Fruit fly (Drosophila melanogaster) whole organism, embryonic: ENCODE measurements around the gene cerv.

Experiments
- BtbVII ChIP-seq: fragments of 200-800 bp; sonication (Bioruptor generic); optimal IDR thresholded peaks from 3 replicates; lab custom pipeline; 2017; ENCODE audit warnings: missing biosample characterization, mild to moderate bottlenecking, missing genetic modification characterization
- CG10431 ChIP-seq: fragments of 200-800 bp; sonication (Bioruptor generic); optimal IDR thresholded peaks from 3 replicates; lab custom pipeline; 2018; ENCODE audit warnings: missing biosample characterization, mild to moderate bottlenecking, missing genetic modification characterization
- CG11247 ChIP-seq: fragments of 200-800 bp; sonication (Bioruptor generic); IDR thresholded peaks from 2 replicates; pipeline ENCODE4 v1.3.6; 2022; ENCODE audit warnings: missing biosample characterization, missing genetic modification characterization
- CG11723 ChIP-seq: fragments of 200-800 bp; sonication (Bioruptor generic); optimal IDR thresholded peaks from 2 replicates; lab custom pipeline; 2017; ENCODE audit warnings: missing biosample characterization, mild to moderate bottlenecking, missing genetic modification characterization
- CG12219 ChIP-seq: fragments of 200-800 bp; sonication (Bioruptor generic); optimal IDR thresholded peaks from 3 replicates; lab custom pipeline; 2018; ENCODE audit warnings: missing biosample characterization, mild to moderate bottlenecking, missing genetic modification characterization
- CG12769 ChIP-seq: fragments of 200-800 bp; sonication (Bioruptor generic); optimal IDR thresholded peaks from 2 replicates; lab custom pipeline; 2019; ENCODE audit warnings: missing biosample characterization, mild to moderate bottlenecking, missing genetic modification characterization, moderate library complexity
- CG13123 ChIP-seq: fragments of 200-800 bp; sonication (Bioruptor generic); optimal IDR thresholded peaks from 2 replicates; lab custom pipeline; 2016; ENCODE audit warnings: missing biosample characterization, missing genetic modification characterization
- CG15073 ChIP-seq: fragments of 200-800 bp; sonication (Bioruptor generic); optimal IDR thresholded peaks from 2 replicates; lab custom pipeline; 2016; ENCODE audit warnings: missing biosample characterization, missing genetic modification characterization
- CG17385 ChIP-seq: fragments of 200-800 bp; sonication (Bioruptor generic); optimal IDR thresholded peaks from 3 replicates; lab custom pipeline; 2018; ENCODE audit warnings: missing biosample characterization, mild to moderate bottlenecking, missing genetic modification characterization
- CG17802 ChIP-seq: fragments of 200-800 bp; sonication (Bioruptor generic); optimal IDR thresholded peaks from 2 replicates; lab custom pipeline; 2018; ENCODE audit warnings: missing biosample characterization, mild to moderate bottlenecking, missing genetic modification characterization, moderate library complexity
- CG2116 ChIP-seq: fragments of 200-800 bp; sonication (Bioruptor generic); optimal IDR thresholded peaks from 3 replicates; lab custom pipeline; 2018; ENCODE audit warnings: missing biosample characterization, mild to moderate bottlenecking, missing genetic modification characterization
- CG30403 ChIP-seq: fragments of 200-800 bp; sonication (Bioruptor generic); optimal IDR thresholded peaks from 3 replicates; lab custom pipeline; 2016; ENCODE audit warnings: missing biosample characterization, missing genetic modification characterization
- CG3838 ChIP-seq: fragments of 200-800 bp; sonication (Bioruptor generic); optimal IDR thresholded peaks from 3 replicates; lab custom pipeline; 2016; ENCODE audit warnings: missing biosample characterization, missing genetic modification characterization
- CG4282 ChIP-seq: fragments of 200-800 bp; sonication (Bioruptor generic); optimal IDR thresholded peaks from 2 replicates; lab custom pipeline; 2016; ENCODE audit warnings: missing biosample characterization, missing genetic modification characterization
- CG5180 ChIP-seq: fragments of 200-800 bp; sonication (Bioruptor generic); optimal IDR thresholded peaks from 3 replicates; lab custom pipeline; 2017; ENCODE audit warnings: missing biosample characterization, missing genetic modification characterization, mild to moderate bottlenecking, moderate library complexity, missing genetic modification reagents
- CG7357 ChIP-seq: fragments of 200-800 bp; sonication (Bioruptor generic); IDR thresholded peaks from 3 replicates; pipeline ENCODE4 v1.3.6; 2022; ENCODE audit warnings: missing biosample characterization, missing genetic modification characterization
- CG7745 ChIP-seq: fragments of 200-800 bp; sonication (Bioruptor generic); optimal IDR thresholded peaks from 2 replicates; lab custom pipeline; 2018; ENCODE audit warnings: missing biosample characterization, mild to moderate bottlenecking, missing genetic modification characterization, moderate library complexity
- CG7786 ChIP-seq: fragments of 200-800 bp; sonication (Bioruptor generic); optimal IDR thresholded peaks from 2 replicates; lab custom pipeline; 2016; ENCODE audit warnings: missing biosample characterization, missing genetic modification characterization
- CG8359 ChIP-seq: fragments of 200-800 bp; sonication (Bioruptor generic); optimal IDR thresholded peaks from 2 replicates; lab custom pipeline; 2017; ENCODE audit warnings: missing biosample characterization, mild to moderate bottlenecking, missing genetic modification characterization, borderline replicate concordance
- Dbx ChIP-seq: fragments of 200-800 bp; sonication (Bioruptor generic); IDR thresholded peaks from 3 replicates; pipeline ENCODE4 v1.3.6; 2022; ENCODE audit warnings: missing biosample characterization, missing genetic modification characterization
- E2f2 ChIP-seq: fragments of 200-800 bp; sonication (Bioruptor generic); IDR thresholded peaks from 2 replicates; pipeline ENCODE4 v1.3.6; 2022; ENCODE audit warnings: missing biosample characterization, missing genetic modification characterization
- HLH4C ChIP-seq: fragments of 200-800 bp; sonication (Bioruptor generic); IDR thresholded peaks from 3 replicates; pipeline ENCODE4 v1.3.6; 2022; ENCODE audit warnings: missing biosample characterization, missing genetic modification characterization; ENCODE audit not compliant: partially characterized antibody
- Hsf ChIP-seq: fragments of 200-800 bp; sonication (Bioruptor generic); optimal IDR thresholded peaks from 3 replicates; lab custom pipeline; 2016; ENCODE audit warnings: missing biosample characterization, missing genetic modification characterization
- Jarid2 ChIP-seq: fragments of 200-800 bp; sonication (Bioruptor generic); optimal IDR thresholded peaks from 3 replicates; lab custom pipeline; 2017; ENCODE audit warnings: mild to moderate bottlenecking, missing biosample characterization, missing genetic modification reagents, missing genetic modification characterization
- Max ChIP-seq: fragments of 200-800 bp; sonication (Bioruptor generic); optimal IDR thresholded peaks from 2 replicates; lab custom pipeline; 2016; ENCODE audit warnings: missing biosample characterization, mild to moderate bottlenecking, missing genetic modification characterization
- Neu2 ChIP-seq: fragments of 200-800 bp; sonication (Bioruptor generic); optimal IDR thresholded peaks from 3 replicates; lab custom pipeline; 2016; ENCODE audit warnings: missing biosample characterization, missing genetic modification characterization, borderline replicate concordance
- Nf-YB ChIP-seq: fragments of 200-800 bp; sonication (Bioruptor generic); optimal IDR thresholded peaks from 3 replicates; lab custom pipeline; 2019; ENCODE audit warnings: missing biosample characterization, mild to moderate bottlenecking, missing genetic modification characterization, moderate library complexity
- Oaz ChIP-seq: fragments of 200-800 bp; sonication (Bioruptor generic); IDR thresholded peaks from 2 replicates; pipeline ENCODE4 v1.3.6; 2022; ENCODE audit warnings: missing biosample characterization, missing genetic modification characterization
- Opbp ChIP-seq: fragments of 200-800 bp; sonication (Bioruptor generic); IDR thresholded peaks from 3 replicates; pipeline ENCODE4 v1.3.6; 2022; ENCODE audit warnings: missing biosample characterization, missing genetic modification characterization; ENCODE audit not compliant: partially characterized antibody
- Rfx ChIP-seq: fragments of 200-800 bp; sonication (Bioruptor generic); IDR thresholded peaks from 2 replicates; pipeline ENCODE4 v1.3.6; 2022; ENCODE audit warnings: missing biosample characterization, missing genetic modification characterization
- Rx ChIP-seq: fragments of 200-800 bp; sonication (Bioruptor generic); IDR thresholded peaks from 2 replicates; pipeline ENCODE4 v1.3.6; 2022; ENCODE audit warnings: missing biosample characterization, missing genetic modification characterization
- Ssrp ChIP-seq: fragments of 200-800 bp; sonication (Bioruptor generic); optimal IDR thresholded peaks from 2 replicates; lab custom pipeline; 2018; ENCODE audit warnings: missing biosample characterization, mild to moderate bottlenecking, missing genetic modification characterization, moderate library complexity
- YL-1 ChIP-seq: fragments of 200-800 bp; sonication (Bioruptor generic); optimal IDR thresholded peaks from 3 replicates; lab custom pipeline; 2017; ENCODE audit warnings: missing biosample characterization, mild to moderate bottlenecking, missing genetic modification characterization
- bbx ChIP-seq: fragments of 200-800 bp; sonication (Bioruptor generic); IDR thresholded peaks from 2 replicates; pipeline ENCODE4 v1.3.6; 2022; ENCODE audit warnings: missing biosample characterization, missing genetic modification characterization; ENCODE audit not compliant: partially characterized antibody
- croc ChIP-seq: fragments of 200-800 bp; sonication (Bioruptor generic); conservative IDR thresholded peaks from 3 replicates; pipeline ENCODE4 v1.3.6; 2022; ENCODE audit warnings: missing biosample characterization, missing genetic modification characterization
- esg ChIP-seq: fragments of 200-800 bp; sonication (Bioruptor generic); conservative IDR thresholded peaks from 2 replicates; pipeline ENCODE4 v1.3.6; 2022; ENCODE audit warnings: missing biosample characterization, missing genetic modification characterization
- gce ChIP-seq: fragments of 200-800 bp; sonication (Bioruptor generic); IDR thresholded peaks from 3 replicates; pipeline ENCODE4 v1.3.6; 2022; ENCODE audit warnings: missing biosample characterization, missing genetic modification characterization
- grau ChIP-seq: fragments of 200-800 bp; optimal IDR thresholded peaks from 3 replicates; lab custom pipeline; 2019; ENCODE audit warnings: missing biosample characterization, mild to moderate bottlenecking, missing genetic modification characterization, moderate library complexity
- ind ChIP-seq: fragments of 200-800 bp; sonication (Bioruptor generic); optimal IDR thresholded peaks from 3 replicates; lab custom pipeline; 2016; ENCODE audit warnings: missing biosample characterization, missing genetic modification characterization
- kay ChIP-seq: fragments of 200-800 bp; sonication (Bioruptor generic); optimal IDR thresholded peaks from 2 replicates; lab custom pipeline; 2016; ENCODE audit warnings: missing biosample characterization, missing genetic modification characterization
- lilli ChIP-seq: fragments of 200-800 bp; sonication (Bioruptor generic); optimal IDR thresholded peaks from 3 replicates; lab custom pipeline; 2016; ENCODE audit warnings: missing biosample characterization, missing genetic modification characterization
- maf-S ChIP-seq: fragments of 200-800 bp; sonication (Bioruptor generic); optimal IDR thresholded peaks from 2 replicates; lab custom pipeline; 2016; ENCODE audit warnings: missing biosample characterization, missing genetic modification characterization
- nmo ChIP-seq: fragments of 200-800 bp; sonication (Bioruptor generic); optimal IDR thresholded peaks from 2 replicates; lab custom pipeline; 2018; ENCODE audit warnings: missing biosample characterization, mild to moderate bottlenecking, missing genetic modification characterization, moderate library complexity
- pfk ChIP-seq: fragments of 200-800 bp; sonication (Bioruptor generic); optimal IDR thresholded peaks from 2 replicates; lab custom pipeline; 2018; ENCODE audit warnings: missing biosample characterization, mild to moderate bottlenecking, missing genetic modification characterization, moderate library complexity
- pita ChIP-seq: fragments of 200-800 bp; sonication (Bioruptor generic); optimal IDR thresholded peaks from 2 replicates; lab custom pipeline; 2017; ENCODE audit warnings: missing biosample characterization, mild to moderate bottlenecking, missing genetic modification characterization
- ranshi ChIP-seq: fragments of 200-800 bp; sonication (Bioruptor generic); IDR thresholded peaks from 2 replicates; pipeline ENCODE4 v1.3.6; 2022; ENCODE audit warnings: missing biosample characterization, missing genetic modification characterization
- rib ChIP-seq: fragments of 200-800 bp; sonication (Bioruptor generic); IDR thresholded peaks from 2 replicates; pipeline ENCODE4 v1.3.6; 2022; ENCODE audit warnings: missing biosample characterization, missing genetic modification characterization
- salm ChIP-seq: fragments of 200-800 bp; sonication (Bioruptor generic); optimal IDR thresholded peaks from 2 replicates; lab custom pipeline; 2018; ENCODE audit warnings: missing biosample characterization, mild to moderate bottlenecking, missing genetic modification characterization
- scrt ChIP-seq: fragments of 200-800 bp; sonication (Bioruptor generic); optimal IDR thresholded peaks from 2 replicates; lab custom pipeline; 2018; ENCODE audit warnings: missing biosample characterization, mild to moderate bottlenecking, missing genetic modification characterization, moderate library complexity
- vnd ChIP-seq: fragments of 200-800 bp; sonication (Bioruptor generic); IDR thresholded peaks from 3 replicates; pipeline ENCODE4 v1.3.6; 2022; ENCODE audit warnings: missing biosample characterization, missing genetic modification characterization; ENCODE audit not compliant: partially characterized antibody
- wor ChIP-seq: fragments of 200-800 bp; sonication (Bioruptor generic); IDR thresholded peaks from 2 replicates; pipeline ENCODE4 v1.3.6; 2022; ENCODE audit warnings: missing biosample characterization, missing genetic modification characterization

The cerv gene

dm6 chrX:15615426-15615825, 37.5 kb upstream of the cerv start (continued):
- TF ChIP-seq gce (no peak), CG17385 (GFP tag; lab: Kevin White, UChicago) (peak; percentile 46), salm (tag; lab: Kevin White, UChicago) (peak; percentile 50), CG4282 (GFP tag; lab: Kevin White, UChicago) (no peak), CG15073 (GFP tag; lab: Kevin White, UChicago) (no peak), CG2116 (GFP tag; lab: Kevin White, UChicago) (no peak), Max (GFP tag; lab: Kevin White, UChicago) (peak; percentile 19), CG17802 (tag; lab: Kevin White, UChicago) (no peak), Ssrp (tag; lab: Kevin White, UChicago) (peak; percentile 64), CG7357 (no peak), ranshi (peak; percentile 38; the same call in 1 of the 2 replicates), Rfx (GFP tag; lab: Robert Waterston, UW) (peak; percentile 46; the same call in 1 of the 2 replicates), Dbx (GFP tag; lab: Robert Waterston, UW) (no peak), CG13123 (GFP tag; lab: Kevin White, UChicago) (no peak), Oaz (GFP tag; lab: Robert Waterston, UW) (no peak), Nf-YB (GFP tag; lab: Kevin White, UChicago) (peak; percentile 26), nmo (peak; percentile 72), CG10431 (GFP tag; lab: Kevin White, UChicago) (no peak), ind (GFP tag; lab: Kevin White, UChicago) (peak; percentile 42), CG30403 (GFP tag; lab: Kevin White, UChicago) (peak; percentile 60), Jarid2 (GFP tag; lab: Kevin White, UChicago) (no peak), bbx (GFP tag; lab: Robert Waterston, UW) (no peak), pfk (GFP tag; lab: Kevin White, UChicago) (no peak), pita (GFP tag; lab: Kevin White, UChicago) (no peak), kay (peak; percentile 18), CG11247 (peak; percentile 39; the same call in 1 of the 2 replicates), rib (GFP tag; lab: Robert Waterston, UW) (no peak), croc (no peak), BtbVII (GFP tag; lab: Kevin White, UChicago) (peak; percentile 20), HLH4C (GFP tag; lab: Robert Waterston, UW) (no peak), scrt (GFP tag; lab: Kevin White, UChicago) (peak; percentile 15), CG12769 (tag; lab: Kevin White, UChicago) (peak; percentile 38), E2f2 (GFP tag; lab: Robert Waterston, UW) (peak; percentile 23; the same call in 1 of the 2 replicates), grau (tag; lab: Kevin White, UChicago) (peak; percentile 63), CG5180 (GFP tag; lab: Kevin White, UChicago) (no peak), maf-S (GFP tag; lab: Kevin White, UChicago) (peak; percentile 18), Opbp (no peak), CG3838 (GFP tag; lab: Kevin White, UChicago) (no peak), esg (GFP tag; lab: Robert Waterston, UW) (peak; percentile 39; the same call in 1 of the 2 replicates), wor (peak; percentile 36; the same call in 1 of the 2 replicates), Neu2 (GFP tag; lab: Kevin White, UChicago) (no peak), Rx (GFP tag; lab: Robert Waterston, UW) (no peak), CG7745 (no peak), YL-1 (no peak), Hsf (GFP tag; lab: Kevin White, UChicago) (peak; percentile 49), CG12219 (GFP tag; lab: Kevin White, UChicago) (peak; percentile 42), lilli (GFP tag; lab: Kevin White, UChicago) (peak; percentile 30), vnd (GFP tag; lab: Robert Waterston, UW) (no peak), CG8359 (GFP tag; lab: Kevin White, UChicago) (no peak), CG7786 (GFP tag; lab: Kevin White, UChicago) (peak; percentile 6), CG11723 (no peak)
